1 fruit fly cellular context compared by ENCODE assay signal in the genomic region with DNA sequence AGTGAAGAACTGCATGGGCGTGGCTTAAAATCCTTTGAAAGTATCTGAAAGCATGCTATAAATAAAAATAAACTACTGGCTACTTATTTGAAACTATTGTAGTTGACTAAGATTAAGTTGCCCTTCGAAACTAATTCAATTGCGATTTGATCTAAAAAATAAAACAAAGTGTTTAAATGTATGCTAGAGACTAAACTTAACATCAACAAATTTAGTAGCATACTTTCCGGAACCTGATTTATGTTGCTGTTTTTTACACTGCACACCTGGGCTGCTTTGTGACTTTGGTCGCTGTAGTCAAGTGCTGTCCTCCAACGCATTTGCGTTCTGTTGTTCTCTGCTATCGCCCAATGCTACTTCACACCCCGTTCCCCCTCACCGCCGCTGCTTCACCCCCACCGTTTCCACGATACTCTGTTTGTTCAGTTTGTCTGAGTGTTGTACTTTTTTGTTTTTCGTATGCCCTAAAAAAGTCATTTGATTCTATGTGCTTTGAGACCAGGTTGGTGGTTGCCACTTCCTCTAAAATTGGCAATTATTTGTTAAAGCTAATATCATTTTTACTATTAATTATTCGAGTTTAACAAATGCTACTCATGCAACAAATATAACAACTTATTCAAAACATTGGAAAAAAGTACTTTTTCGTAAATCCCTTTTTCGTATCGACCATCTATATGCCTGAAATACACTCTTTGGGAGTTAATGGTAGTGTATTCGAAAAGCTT.
TF ChIP-seq lines count a peak whose summit lies in the region.

No protein-coding gene starts in this region.

TF ChIP-seq in whole organism, embryonic, 481 proteins besides CTCF, POLR2A, EP300 and RAD21 (continued from another document and continues in another):
- TF ChIP-seq Gug (GFP tag; IDR thresholded peaks at IDR 0.05; lab: Robert Waterston, UW) (peak; percentile 8; the same call in 1 of the 4 replicates), Side (GFP tag; optimal IDR thresholded peaks at IDR 0.05; lab: Kevin White, UChicago) (no peak), eve (GFP tag; optimal IDR thresholded peaks at IDR 0.05; lab: Kevin White, UChicago) (peak in 1 of 2 experiments; percentile 82), Dek (tag; optimal IDR thresholded peaks at IDR 0.05; lab: Kevin White, UChicago) (peak; percentile 10), Sry-β (GFP tag; optimal IDR thresholded peaks at IDR 0.05; lab: Kevin White, UChicago) (no peak), CG10654 (GFP tag; optimal IDR thresholded peaks at IDR 0.05; lab: Kevin White, UChicago) (no peak), CG6654 (GFP tag; optimal IDR thresholded peaks at IDR 0.05; lab: Kevin White, UChicago) (no peak), CG1024 (GFP tag; IDR thresholded peaks at IDR 0.05; lab: Robert Waterston, UW) (no peak), CG9215 (GFP tag; IDR thresholded peaks at IDR 0.05; lab: Robert Waterston, UW) (peak; percentile 30; the same call in 1 of the 2 replicates), Scr (GFP tag; IDR thresholded peaks at IDR 0.05; lab: Robert Waterston, UW; ENCODE audit: partially characterized antibody) (no peak), Hr51 (GFP tag; optimal IDR thresholded peaks at IDR 0.05; lab: Kevin White, UChicago) (peak in 1 of 2 experiments; percentile 61), CG1832 (GFP tag; optimal IDR thresholded peaks at IDR 0.05; lab: Kevin White, UChicago) (no peak), Trl (optimal IDR thresholded peaks at IDR 0.05; lab: Kevin White, UChicago) (no peak), Trl (GFP tag; optimal IDR thresholded peaks at IDR 0.05; lab: Kevin White, UChicago) (peak; percentile 8), H15 (GFP tag; IDR thresholded peaks at IDR 0.05; lab: Robert Waterston, UW) (no peak), CG12071 (GFP tag; optimal IDR thresholded peaks at IDR 0.05; lab: Kevin White, UChicago) (no peak), CG7745 (tag; optimal IDR thresholded peaks at IDR 0.05; lab: Kevin White, UChicago) (no peak), Hand (GFP tag; optimal IDR thresholded peaks at IDR 0.05; lab: Kevin White, UChicago) (peak; percentile 58), CG13775 (GFP tag; optimal IDR thresholded peaks at IDR 0.05; lab: Kevin White, UChicago) (peak; percentile 30), sc (optimal IDR thresholded peaks at IDR 0.05; lab: Kevin White, UChicago) (no peak), sc (GFP tag; optimal IDR thresholded peaks at IDR 0.05; lab: Kevin White, UChicago) (no peak), CG17612 (GFP tag; IDR thresholded peaks at IDR 0.05; lab: Robert Waterston, UW) (peak; percentile 95), Rx (GFP tag; IDR thresholded peaks at IDR 0.05; lab: Robert Waterston, UW) (no peak), dm (GFP tag; optimal IDR thresholded peaks at IDR 0.05; lab: Kevin White, UChicago) (peak; percentile 16), CG9817 (tag; optimal IDR thresholded peaks at IDR 0.05; lab: Kevin White, UChicago) (peak; percentile 20), CG32772 (GFP tag; IDR thresholded peaks at IDR 0.05; lab: Robert Waterston, UW) (peak; percentile 17; the same call in 1 of the 2 replicates), jing (GFP tag; optimal IDR thresholded peaks at IDR 0.05; lab: Kevin White, UChicago) (no peak), CG10565 (GFP tag; optimal IDR thresholded peaks at IDR 0.05; lab: Kevin White, UChicago) (no peak), CG18599 (GFP tag; optimal IDR thresholded peaks at IDR 0.05; lab: Kevin White, UChicago) (peak; percentile 80), sug (tag; optimal IDR thresholded peaks at IDR 0.05; lab: Kevin White, UChicago) (peak; percentile 54), Fer2 (tag; optimal IDR thresholded peaks at IDR 0.05; lab: Kevin White, UChicago) (no peak), CG12769 (tag; optimal IDR thresholded peaks at IDR 0.05; lab: Kevin White, UChicago) (peak; percentile 47), scrt (GFP tag; optimal IDR thresholded peaks at IDR 0.05; lab: Kevin White, UChicago) (peak; percentile 38), Abd-B (GFP tag; optimal IDR thresholded peaks at IDR 0.05; lab: Kevin White, UChicago) (no peak), danr (GFP tag; IDR thresholded peaks at IDR 0.05; lab: Robert Waterston, UW) (no peak), Meics (GFP tag; optimal IDR thresholded peaks at IDR 0.05; lab: Kevin White, UChicago) (peak; percentile 58), abd-A (tag; optimal IDR thresholded peaks at IDR 0.05; lab: Kevin White, UChicago) (no peak), CG11093 (GFP tag; IDR thresholded peaks at IDR 0.05; lab: Robert Waterston, UW) (0 out of 3 replicates have a peak, but pooled peaks have one; percentile 29), Vsx1 (GFP tag; optimal IDR thresholded peaks at IDR 0.05; lab: Kevin White, UChicago) (peak; percentile 31), HLH54F (GFP tag; optimal IDR thresholded peaks at IDR 0.05; lab: Kevin White, UChicago) (peak; percentile 26), Deaf1 (tag; optimal IDR thresholded peaks at IDR 0.05; lab: Kevin White, UChicago) (peak; percentile 21), otp (GFP tag; IDR thresholded peaks at IDR 0.05; lab: Robert Waterston, UW) (peak; percentile 26; the same call in 1 of the 3 replicates), CG11723 (GFP tag; optimal IDR thresholded peaks at IDR 0.05; lab: Kevin White, UChicago) (no peak), cato (GFP tag; optimal IDR thresholded peaks at IDR 0.05; lab: Kevin White, UChicago; ENCODE audit: borderline replicate concordance) (no peak), CG15269 (tag; optimal IDR thresholded peaks at IDR 0.05; lab: Kevin White, UChicago) (peak; percentile 55), corto (GFP tag; optimal IDR thresholded peaks at IDR 0.05; lab: Kevin White, UChicago) (peak; percentile 3), Hsf (GFP tag; optimal IDR thresholded peaks at IDR 0.05; lab: Kevin White, UChicago) (peak; percentile 20), Xbp1 (GFP tag; optimal IDR thresholded peaks at IDR 0.05; lab: Kevin White, UChicago) (peak; percentile 21), CG4328 (GFP tag; optimal IDR thresholded peaks at IDR 0.05; lab: Kevin White, UChicago) (peak; percentile 6), CG17802 (tag; optimal IDR thresholded peaks at IDR 0.05; lab: Kevin White, UChicago) (no peak), chn (GFP tag; optimal IDR thresholded peaks at IDR 0.05; lab: Kevin White, UChicago) (peak; percentile 3), CG8924 (tag; optimal IDR thresholded peaks at IDR 0.05; lab: Kevin White, UChicago) (peak; percentile 55), CG3281 (GFP tag; optimal IDR thresholded peaks at IDR 0.05; lab: Kevin White, UChicago) (peak; percentile 50), p53 (GFP tag; optimal IDR thresholded peaks at IDR 0.05; lab: Kevin White, UChicago) (no peak), ems (GFP tag; optimal IDR thresholded peaks at IDR 0.05; lab: Kevin White, UChicago) (no peak), MTF-1 (GFP tag; optimal IDR thresholded peaks at IDR 0.05; lab: Kevin White, UChicago; ENCODE audit: borderline replicate concordance) (no peak), CG6254 (GFP tag; optimal IDR thresholded peaks at IDR 0.05; lab: Kevin White, UChicago) (no peak), ap (GFP tag; IDR thresholded peaks at IDR 0.05; lab: Robert Waterston, UW) (no peak), trem (tag; optimal IDR thresholded peaks at IDR 0.05; lab: Kevin White, UChicago) (no peak), CG10209 (GFP tag; optimal IDR thresholded peaks at IDR 0.05; lab: Kevin White, UChicago) (peak; percentile 22), CG9437 (GFP tag; optimal IDR thresholded peaks at IDR 0.05; lab: Kevin White, UChicago) (peak; percentile 49), CG12744 (GFP tag; optimal IDR thresholded peaks at IDR 0.05; lab: Kevin White, UChicago) (no peak), CG16813 (GFP tag; IDR thresholded peaks at IDR 0.05; lab: Robert Waterston, UW; ENCODE audit: partially characterized antibody) (no peak), CG4617 (GFP tag; optimal IDR thresholded peaks at IDR 0.05; lab: Kevin White, UChicago; ENCODE audit: borderline replicate concordance) (no peak), CG6854 (GFP tag; optimal IDR thresholded peaks at IDR 0.05; lab: Kevin White, UChicago) (peak; percentile 40), zfh1 (GFP tag; IDR thresholded peaks at IDR 0.05; lab: Robert Waterston, UW) (no peak), CG10431 (GFP tag; optimal IDR thresholded peaks at IDR 0.05; lab: Kevin White, UChicago) (no peak), CG34376 (GFP tag; optimal IDR thresholded peaks at IDR 0.05; lab: Kevin White, UChicago) (peak; percentile 53), fd3F (GFP tag; optimal IDR thresholded peaks at IDR 0.05; lab: Kevin White, UChicago) (peak; percentile 4), br (optimal IDR thresholded peaks at IDR 0.05; lab: Kevin White, UChicago) (no peak), CG10366 (GFP tag; IDR thresholded peaks at IDR 0.05; lab: Robert Waterston, UW) (peak; percentile 42; the same call in 1 of the 2 replicates), nerfin-2 (GFP tag; IDR thresholded peaks at IDR 0.05; lab: Robert Waterston, UW; ENCODE audit: partially characterized antibody) (no peak), Taf1 (GFP tag; IDR thresholded peaks at IDR 0.05; lab: Robert Waterston, UW) (no peak), Dip3 (GFP tag; optimal IDR thresholded peaks at IDR 0.05; lab: Kevin White, UChicago) (no peak), CG10147 (GFP tag; optimal IDR thresholded peaks at IDR 0.05; lab: Kevin White, UChicago) (peak; percentile 42), NfI (GFP tag; optimal IDR thresholded peaks at IDR 0.05; lab: Kevin White, UChicago) (no peak), zen2 (GFP tag; IDR thresholded peaks at IDR 0.05; lab: Robert Waterston, UW; ENCODE audit: partially characterized antibody) (no peak), dpn (GFP tag; optimal IDR thresholded peaks at IDR 0.05; lab: Kevin White, UChicago) (peak in 1 of 2 experiments; percentile 5), Fer1 (GFP tag; optimal IDR thresholded peaks at IDR 0.05; lab: Kevin White, UChicago) (peak; percentile 77), CG11695 (GFP tag; IDR thresholded peaks at IDR 0.05; lab: Robert Waterston, UW) (no peak), CG31441 (GFP tag; IDR thresholded peaks at IDR 0.05; lab: Robert Waterston, UW) (peak; percentile 61), unc-4 (GFP tag; IDR thresholded peaks at IDR 0.05; lab: Robert Waterston, UW; ENCODE audit: partially characterized antibody) (no peak), CG14441 (GFP tag; IDR thresholded peaks at IDR 0.05; lab: Robert Waterston, UW) (peak; percentile 35; the same call in 1 of the 2 replicates), vnd (GFP tag; IDR thresholded peaks at IDR 0.05; lab: Robert Waterston, UW; ENCODE audit: partially characterized antibody) (no peak), CG10321 (GFP tag; IDR thresholded peaks at IDR 0.05; lab: Robert Waterston, UW) (no peak), ham (GFP tag; IDR thresholded peaks at IDR 0.05; lab: Robert Waterston, UW) (no peak), unpg (GFP tag; optimal IDR thresholded peaks at IDR 0.05; lab: Kevin White, UChicago) (peak; percentile 34), CG10267 (tag; optimal IDR thresholded peaks at IDR 0.05; lab: Kevin White, UChicago) (peak; percentile 18), CG6175 (GFP tag; IDR thresholded peaks at IDR 0.05; lab: Robert Waterston, UW) (no peak), bsh (GFP tag; optimal IDR thresholded peaks at IDR 0.05; lab: Kevin White, UChicago) (peak in 1 of 2 experiments; percentile 28), CG9727 (GFP tag; optimal IDR thresholded peaks at IDR 0.05; lab: Kevin White, UChicago) (peak; percentile 5), hkb (optimal IDR thresholded peaks at IDR 0.05; lab: Kevin White, UChicago) (no peak), hkb (GFP tag; IDR thresholded peaks at IDR 0.05; lab: Robert Waterston, UW) (0 out of 2 replicates have a peak, but pooled peaks have one; percentile 40), CG2678 (tag; optimal IDR thresholded peaks at IDR 0.05; lab: Kevin White, UChicago) (peak; percentile 72), yki (optimal IDR thresholded peaks at IDR 0.05; lab: Kevin White, UChicago) (no peak), HHEX (GFP tag; optimal IDR thresholded peaks at IDR 0.05; lab: Kevin White, UChicago) (peak; percentile 56), Jarid2 (GFP tag; optimal IDR thresholded peaks at IDR 0.05; lab: Kevin White, UChicago) (no peak), pan (optimal IDR thresholded peaks at IDR 0.05; lab: Kevin White, UChicago) (no peak), pan (GFP tag; optimal IDR thresholded peaks at IDR 0.05 in 1 of 2, IDR thresholded peaks at IDR 0.05 in 1 of 2) (peak in 1 of 2 experiments; percentile 26), gt (GFP tag; IDR thresholded peaks at IDR 0.05; lab: Robert Waterston, UW) (no peak), CG1529 (GFP tag; optimal IDR thresholded peaks at IDR 0.05; lab: Kevin White, UChicago) (peak; percentile 31), HLH4C (GFP tag; IDR thresholded peaks at IDR 0.05; lab: Robert Waterston, UW; ENCODE audit: partially characterized antibody) (no peak), Kr (GFP tag; optimal IDR thresholded peaks at IDR 0.05; lab: Kevin White, UChicago) (no peak), CG4730 (GFP tag; IDR thresholded peaks at IDR 0.05; lab: Robert Waterston, UW) (0 out of 2 replicates have a peak, but pooled peaks have one; percentile 11), CG7556 (GFP tag; optimal IDR thresholded peaks at IDR 0.05; lab: Kevin White, UChicago) (peak; percentile 56), caup (GFP tag; optimal IDR thresholded peaks at IDR 0.05; lab: Kevin White, UChicago; ENCODE audit: severe bottlenecking) (peak; percentile 30), CG34422 (GFP tag; IDR thresholded peaks at IDR 0.05; lab: Robert Waterston, UW) (no peak), lab (GFP tag; optimal IDR thresholded peaks at IDR 0.05; lab: Kevin White, UChicago) (peak; percentile 81), CG10462 (GFP tag; optimal IDR thresholded peaks at IDR 0.05; lab: Kevin White, UChicago) (no peak), Asciz (GFP tag; optimal IDR thresholded peaks at IDR 0.05; lab: Kevin White, UChicago) (peak; percentile 32), Nf-YC (tag; optimal IDR thresholded peaks at IDR 0.05; lab: Kevin White, UChicago) (peak; percentile 31), zfh2 (GFP tag; optimal IDR thresholded peaks at IDR 0.05; lab: Kevin White, UChicago) (no peak), BtbVII (GFP tag; optimal IDR thresholded peaks at IDR 0.05; lab: Kevin White, UChicago) (peak; percentile 58), bcd (GFP tag; optimal IDR thresholded peaks at IDR 0.05; lab: Kevin White, UChicago) (peak; percentile 40), CG14014 (GFP tag; IDR thresholded peaks at IDR 0.05; lab: Robert Waterston, UW) (no peak), tna (GFP tag; IDR thresholded peaks at IDR 0.05; lab: Robert Waterston, UW; ENCODE audit: partially characterized antibody) (no peak), tin (GFP tag; optimal IDR thresholded peaks at IDR 0.05; lab: Kevin White, UChicago) (no peak), da (GFP tag; optimal IDR thresholded peaks at IDR 0.05; lab: Kevin White, UChicago) (peak; percentile 19), klu (GFP tag; IDR thresholded peaks at IDR 0.05; lab: Robert Waterston, UW) (no peak), CG13424 (tag; optimal IDR thresholded peaks at IDR 0.05; lab: Kevin White, UChicago) (peak; percentile 59), pnt (GFP tag; optimal IDR thresholded peaks at IDR 0.05; lab: Kevin White, UChicago) (no peak), lbe (GFP tag; optimal IDR thresholded peaks at IDR 0.05; lab: Kevin White, UChicago) (peak; percentile 36)
